Fruit fly (Drosophila melanogaster) whole organism, embryonic: ENCODE data around the gene slow.

ENCODE experiments used
- CG11560 ChIP-seq: fragments of 200-800 bp; sonication (Bioruptor generic); IDR thresholded peaks from 3 replicates; pipeline ENCODE4 v1.3.6; 2022; ENCODE audit warnings: missing biosample characterization, missing genetic modification characterization
- CG1603 ChIP-seq: fragments of 200-800 bp; sonication (Bioruptor generic); optimal IDR thresholded peaks from 2 replicates; lab custom pipeline; 2019; ENCODE audit warnings: missing biosample characterization, mild to moderate bottlenecking, missing genetic modification characterization, moderate library complexity
- CG33213 ChIP-seq: fragments of 200-800 bp; sonication (Bioruptor generic); optimal IDR thresholded peaks from 3 replicates; lab custom pipeline; 2016; ENCODE audit warnings: missing biosample characterization, missing genetic modification characterization
- sisA ChIP-seq: fragments of 200-800 bp; sonication (Bioruptor generic); IDR thresholded peaks from 2 replicates; pipeline ENCODE4 v1.3.6; 2022; ENCODE audit warnings: missing biosample characterization, missing genetic modification characterization

dm6 chr3L:4415326-4416274 lies 31.4 kb downstream of the slow start:
- TF ChIP-seq CG33213 (GFP tag; lab: Kevin White, UChicago), result no peak
- no peak for TF ChIP-seq CG11560 (tag; lab: Robert Waterston, UW)
- no peak for TF ChIP-seq sisA
- no peak for TF ChIP-seq CG1603 (tag; lab: Kevin White, UChicago)
